Fruit fly (Drosophila melanogaster) whole organism, embryonic: ENCODE results near the gene CG8891.
A peak's percentile ranks its signal among the peaks of the same experiment; 100 is the strongest.

ENCODE experiments used
- Abd-B ChIP-seq: fragments of 200-800 bp; sonication (Bioruptor generic); optimal IDR thresholded peaks from 2 replicates; lab custom pipeline; 2018; ENCODE audit warnings: missing biosample characterization, mild to moderate bottlenecking, missing genetic modification characterization, moderate library complexity
- Atf3 ChIP-seq: fragments of 200-800 bp; sonication (Bioruptor generic); optimal IDR thresholded peaks from 3 replicates; lab custom pipeline; 2016; ENCODE audit warnings: missing biosample characterization, missing genetic modification characterization
- CG1024 ChIP-seq: fragments of 200-800 bp; sonication (Bioruptor generic); IDR thresholded peaks from 2 replicates; pipeline ENCODE4 v1.3.6; 2022; ENCODE audit warnings: missing biosample characterization, missing genetic modification characterization
- CG10654 ChIP-seq: fragments of 200-800 bp; sonication (Bioruptor generic); optimal IDR thresholded peaks from 2 replicates; lab custom pipeline; 2016; ENCODE audit warnings: missing biosample characterization, missing genetic modification characterization
- CG11695 ChIP-seq: fragments of 200-800 bp; sonication (Bioruptor generic); IDR thresholded peaks from 3 replicates; pipeline ENCODE4 v1.3.6; 2022; ENCODE audit warnings: missing biosample characterization, missing genetic modification characterization
- CG11723 ChIP-seq: fragments of 200-800 bp; sonication (Bioruptor generic); optimal IDR thresholded peaks from 2 replicates; lab custom pipeline; 2017; ENCODE audit warnings: missing biosample characterization, mild to moderate bottlenecking, missing genetic modification characterization
- CG13287 ChIP-seq: fragments of 200-800 bp; sonication (Bioruptor generic); IDR thresholded peaks from 2 replicates; pipeline ENCODE4 v1.3.6; 2022; ENCODE audit warnings: missing biosample characterization, missing genetic modification characterization; ENCODE audit not compliant: partially characterized antibody
- CG15479 ChIP-seq: fragments of 200-800 bp; sonication (Bioruptor generic); optimal IDR thresholded peaks from 3 replicates; lab custom pipeline; 2019; ENCODE audit warnings: missing biosample characterization, mild to moderate bottlenecking, missing genetic modification characterization, moderate library complexity
- CG17829 ChIP-seq: fragments of 200-800 bp; optimal IDR thresholded peaks from 2 replicates; lab custom pipeline; 2019; ENCODE audit warnings: missing biosample characterization, mild to moderate bottlenecking, missing genetic modification characterization, moderate library complexity
- CG17912 ChIP-seq: fragments of 200-800 bp; sonication (Bioruptor generic); optimal IDR thresholded peaks from 2 replicates; lab custom pipeline; 2018; ENCODE audit warnings: missing biosample characterization, mild to moderate bottlenecking, missing genetic modification characterization
- CG30431 ChIP-seq: fragments of 200-800 bp; sonication (Bioruptor generic); optimal IDR thresholded peaks from 2 replicates; lab custom pipeline; 2017; ENCODE audit warnings: missing biosample characterization, missing genetic modification characterization
- CG4328 ChIP-seq: fragments of 200-800 bp; sonication (Bioruptor generic); optimal IDR thresholded peaks from 3 replicates; lab custom pipeline; 2017; ENCODE audit warnings: missing biosample characterization, missing genetic modification reagents, missing genetic modification characterization
- CG4360 ChIP-seq: fragments of 200-800 bp; sonication (Bioruptor generic); IDR thresholded peaks from 2 replicates; pipeline ENCODE4 v1.3.6; 2022; ENCODE audit warnings: missing biosample characterization, missing genetic modification characterization
- CG4854 ChIP-seq: fragments of 200-800 bp; sonication (Bioruptor generic); optimal IDR thresholded peaks from 2 replicates; lab custom pipeline; 2016; ENCODE audit warnings: missing biosample characterization, missing genetic modification characterization, inconsistent platforms
- CG5245 ChIP-seq: fragments of 200-800 bp; sonication (Bioruptor generic); optimal IDR thresholded peaks from 3 replicates; lab custom pipeline; 2016; ENCODE audit warnings: missing biosample characterization, missing genetic modification characterization
- CG6791 ChIP-seq: fragments of 200-800 bp; sonication (Bioruptor generic); IDR thresholded peaks from 3 replicates; pipeline ENCODE4 v1.3.6; 2022; ENCODE audit warnings: missing biosample characterization, missing genetic modification characterization; ENCODE audit not compliant: partially characterized antibody
- CG7839 ChIP-seq: fragments of 200-800 bp; sonication (Bioruptor generic); optimal IDR thresholded peaks from 3 replicates; lab custom pipeline; 2018; ENCODE audit warnings: missing biosample characterization, mild to moderate bottlenecking, missing genetic modification characterization, moderate library complexity
- CG9932 ChIP-seq: fragments of 200-800 bp; sonication (Bioruptor generic); IDR thresholded peaks from 2 replicates; pipeline ENCODE4 v1.3.6; 2022; ENCODE audit warnings: missing biosample characterization, missing genetic modification characterization
- CTCF ChIP-seq: fragments of 200-800 bp; sonication (Bioruptor generic); optimal IDR thresholded peaks from 2 replicates; lab custom pipeline; 2017; ENCODE audit warnings: missing biosample characterization, mild to moderate bottlenecking, missing genetic modification characterization, moderate library complexity
- Doc2 ChIP-seq: fragments of 200-800 bp; sonication (Bioruptor generic); IDR thresholded peaks from 2 replicates; pipeline ENCODE4 v1.3.6; 2022; ENCODE audit warnings: missing biosample characterization, missing genetic modification characterization
- Ets65A ChIP-seq: fragments of 200-800 bp; sonication (Bioruptor generic); peaks from one replicate; lab custom pipeline; 2016; ENCODE audit warnings: missing biosample characterization, missing genetic modification characterization
- H15 ChIP-seq: fragments of 200-800 bp; sonication (Bioruptor generic); IDR thresholded peaks from 3 replicates; pipeline ENCODE4 v1.3.6; 2022; ENCODE audit warnings: missing biosample characterization, missing genetic modification characterization
- HLH3B ChIP-seq: fragments of 200-800 bp; sonication (Bioruptor generic); IDR thresholded peaks from 2 replicates; pipeline ENCODE4 v1.3.6; 2022; ENCODE audit warnings: missing biosample characterization, missing genetic modification characterization
- Jarid2 ChIP-seq: fragments of 200-800 bp; sonication (Bioruptor generic); optimal IDR thresholded peaks from 3 replicates; lab custom pipeline; 2017; ENCODE audit warnings: mild to moderate bottlenecking, missing biosample characterization, missing genetic modification reagents, missing genetic modification characterization
- Mrtf ChIP-seq: fragments of 200-800 bp; sonication (Bioruptor generic); IDR thresholded peaks from 3 replicates; pipeline ENCODE4 v1.3.6; 2022; ENCODE audit warnings: missing biosample characterization, missing genetic modification characterization
- Myb ChIP-seq: fragments of 200-800 bp; sonication (Bioruptor generic); optimal IDR thresholded peaks from 2 replicates; lab custom pipeline; 2016; ENCODE audit warnings: missing biosample characterization, missing genetic modification characterization
- Sry-β ChIP-seq: fragments of 200-800 bp; sonication (Bioruptor generic); optimal IDR thresholded peaks from 2 replicates; lab custom pipeline; 2018; ENCODE audit warnings: missing biosample characterization, mild to moderate bottlenecking, missing genetic modification characterization, moderate library complexity
- ab ChIP-seq: fragments of 200-800 bp; sonication (Bioruptor generic); optimal IDR thresholded peaks from 2 replicates; lab custom pipeline; 2016; ENCODE audit warnings: missing biosample characterization, missing genetic modification characterization
- abd-A ChIP-seq: fragments of 200-800 bp; sonication (Bioruptor generic); optimal IDR thresholded peaks from 3 replicates; lab custom pipeline; 2019; ENCODE audit warnings: missing biosample characterization, mild to moderate bottlenecking, missing genetic modification characterization, moderate library complexity
- al ChIP-seq: fragments of 200-800 bp; sonication (Bioruptor generic); IDR thresholded peaks from 2 replicates; pipeline ENCODE4 v1.3.6; 2022; ENCODE audit warnings: missing biosample characterization, missing genetic modification characterization
- cas ChIP-seq: fragments of 200-800 bp; sonication (Bioruptor generic); IDR thresholded peaks from 2 replicates; pipeline ENCODE4 v1.3.6; 2022; ENCODE audit warnings: missing biosample characterization, missing genetic modification characterization
- chn ChIP-seq: fragments of 200-800 bp; sonication (Bioruptor generic); optimal IDR thresholded peaks from 2 replicates; lab custom pipeline; 2016; ENCODE audit warnings: missing biosample characterization, missing genetic modification characterization
- da ChIP-seq: fragments of 200-800 bp; sonication (Bioruptor generic); optimal IDR thresholded peaks from 2 replicates; lab custom pipeline; 2016; ENCODE audit warnings: missing biosample characterization, missing genetic modification characterization
- disco-r ChIP-seq: fragments of 200-800 bp; sonication (Bioruptor generic); optimal IDR thresholded peaks from 2 replicates; lab custom pipeline; 2016; ENCODE audit warnings: missing biosample characterization, missing genetic modification characterization
- emc ChIP-seq: fragments of 200-800 bp; sonication (Bioruptor generic); optimal IDR thresholded peaks from 2 replicates; lab custom pipeline; 2016; ENCODE audit warnings: missing biosample characterization, missing genetic modification characterization
- esg ChIP-seq: fragments of 200-800 bp; sonication (Bioruptor generic); conservative IDR thresholded peaks from 2 replicates; pipeline ENCODE4 v1.3.6; 2022; ENCODE audit warnings: missing biosample characterization, missing genetic modification characterization
- fd96Cb ChIP-seq: fragments of 200-800 bp; sonication (Bioruptor generic); optimal IDR thresholded peaks from 2 replicates; lab custom pipeline; 2018; ENCODE audit warnings: missing biosample characterization, mild to moderate bottlenecking, missing genetic modification characterization, moderate library complexity
- gsb ChIP-seq: fragments of 200-800 bp; sonication (Bioruptor generic); IDR thresholded peaks from 2 replicates; pipeline ENCODE4 v1.3.6; 2022; ENCODE audit warnings: missing biosample characterization, missing genetic modification characterization
- lab ChIP-seq: fragments of 200-800 bp; sonication (Bioruptor generic); optimal IDR thresholded peaks from 3 replicates; lab custom pipeline; 2017; ENCODE audit warnings: missing biosample characterization, missing genetic modification characterization, mild to moderate bottlenecking, moderate library complexity, missing genetic modification reagents
- lilli ChIP-seq: fragments of 200-800 bp; sonication (Bioruptor generic); optimal IDR thresholded peaks from 3 replicates; lab custom pipeline; 2016; ENCODE audit warnings: missing biosample characterization, missing genetic modification characterization
- pzg ChIP-seq: fragments of 200-800 bp; sonication (Bioruptor generic); optimal IDR thresholded peaks from 3 replicates; lab custom pipeline; 2018; ENCODE audit warnings: missing biosample characterization, mild to moderate bottlenecking, missing genetic modification characterization, moderate library complexity
- rib ChIP-seq: fragments of 200-800 bp; sonication (Bioruptor generic); IDR thresholded peaks from 2 replicates; pipeline ENCODE4 v1.3.6; 2022; ENCODE audit warnings: missing biosample characterization, missing genetic modification characterization
- salm ChIP-seq: fragments of 200-800 bp; sonication (Bioruptor generic); optimal IDR thresholded peaks from 2 replicates; lab custom pipeline; 2018; ENCODE audit warnings: missing biosample characterization, mild to moderate bottlenecking, missing genetic modification characterization
- seq ChIP-seq: fragments of 200-800 bp; sonication (Bioruptor generic); IDR thresholded peaks from 2 replicates; pipeline ENCODE4 v1.3.6; 2022; ENCODE audit warnings: missing biosample characterization, missing genetic modification characterization
- slou ChIP-seq: fragments of 200-800 bp; sonication (Bioruptor generic); optimal IDR thresholded peaks from 3 replicates; lab custom pipeline; 2016; ENCODE audit warnings: missing biosample characterization, missing genetic modification characterization
- so ChIP-seq: fragments of 200-800 bp; sonication (Bioruptor generic); IDR thresholded peaks from 3 replicates; pipeline ENCODE4 v1.3.6; 2022; ENCODE audit warnings: missing biosample characterization, missing genetic modification characterization
- stwl ChIP-seq: fragments of 200-800 bp; sonication (Bioruptor generic); optimal IDR thresholded peaks from 3 replicates; lab custom pipeline; 2018; ENCODE audit warnings: missing biosample characterization, mild to moderate bottlenecking, missing genetic modification characterization, moderate library complexity
- tin ChIP-seq: fragments of 200-800 bp; sonication (Bioruptor generic); optimal IDR thresholded peaks from 3 replicates; lab custom pipeline; 2016; ENCODE audit warnings: missing biosample characterization, missing genetic modification characterization
- vvl ChIP-seq: fragments of 200-800 bp; sonication (Bioruptor generic); IDR thresholded peaks from 2 replicates; pipeline ENCODE4 v1.3.6; 2022; ENCODE audit warnings: missing biosample characterization, missing genetic modification characterization
- yki ChIP-seq: fragments of >200 bp; optimal IDR thresholded peaks from 3 replicates; lab custom pipeline; 2018
- zf30C ChIP-seq: fragments of 200-800 bp; sonication (Bioruptor generic); optimal IDR thresholded peaks from 3 replicates; lab custom pipeline; 2018; ENCODE audit warnings: missing biosample characterization, mild to moderate bottlenecking, missing genetic modification characterization

Gene CG8891

dm6 chr2L:4981278-4981966, 2.2 kb upstream of the CG8891 start, which contains the start of the genes CG8892 and CG34126 (continued):
- peak; percentile 84 for TF ChIP-seq Myb (GFP tag; lab: Kevin White, UChicago)
- TF ChIP-seq H15 (GFP tag; lab: Robert Waterston, UW): peak; percentile 96
- TF ChIP-seq CG5245 (GFP tag; lab: Kevin White, UChicago): peak; percentile 96
- TF ChIP-seq fd96Cb (tag; lab: Kevin White, UChicago): peak; percentile 97
- TF ChIP-seq CG9932 (GFP tag; lab: Robert Waterston, UW): peak; percentile 99
- peak; percentile 96 for TF ChIP-seq Mrtf (GFP tag; lab: Robert Waterston, UW)
- TF ChIP-seq Ets65A (GFP tag; lab: Kevin White, UChicago): peak; percentile 100
- TF ChIP-seq gsb: peak; percentile 91
- peak; percentile 98 for TF ChIP-seq CG10654 (GFP tag; lab: Kevin White, UChicago)
- TF ChIP-seq CG6791 (GFP tag; lab: Robert Waterston, UW): 0 out of 3 replicates have a peak, but pooled peaks have one; percentile 19
- peak; percentile 95 for TF ChIP-seq so (GFP tag; lab: Robert Waterston, UW)
- TF ChIP-seq CG11723 (GFP tag; lab: Kevin White, UChicago): peak; percentile 96
- TF ChIP-seq esg (GFP tag; lab: Robert Waterston, UW): peak; percentile 97
- peak; percentile 96 for TF ChIP-seq ab (GFP tag; lab: Kevin White, UChicago)
- peak; percentile 96 for TF ChIP-seq vvl (GFP tag; lab: Robert Waterston, UW)
- TF ChIP-seq abd-A (tag; lab: Kevin White, UChicago): peak; percentile 89
- TF ChIP-seq lab (GFP tag; lab: Kevin White, UChicago): peak; percentile 98
- TF ChIP-seq Abd-B: peak; percentile 99
- peak; percentile 87 for TF ChIP-seq salm (tag; lab: Kevin White, UChicago)
- TF ChIP-seq Doc2 (GFP tag; lab: Robert Waterston, UW): peak; percentile 93
- TF ChIP-seq rib (GFP tag; lab: Robert Waterston, UW): peak; percentile 93
- peak; percentile 99 for TF ChIP-seq tin
- peak; percentile 81 for TF ChIP-seq Sry-β (GFP tag; lab: Kevin White, UChicago)
- peak; percentile 98 for TF ChIP-seq chn
- TF ChIP-seq CG17912: peak; percentile 82
- peak; percentile 94 for TF ChIP-seq HLH3B (GFP tag; lab: Robert Waterston, UW)
- TF ChIP-seq CG7839 (tag; lab: Kevin White, UChicago): peak; percentile 97
- TF ChIP-seq CG11695 (GFP tag; lab: Robert Waterston, UW): peak; percentile 94

dm6 chr2L:4976988-4977551, 2.1 kb downstream of the CG8891 start, which contains the start of the genes Gmd and CG3792:
TSS of gene Gmd (minus strand) at chr2L:4977023.
TSS of gene CG3792 (plus strand) at chr2L:4977312.
- TF ChIP-seq Jarid2 (GFP tag; lab: Kevin White, UChicago) (no peak), CG15479 (peak; percentile 74), stwl (tag; lab: Kevin White, UChicago) (peak; percentile 96), CG30431 (peak; percentile 90), cas (peak; percentile 92), CG1024 (peak; percentile 86), pzg (GFP tag; lab: Kevin White, UChicago) (peak; percentile 57), lilli (GFP tag; lab: Kevin White, UChicago) (peak; percentile 98), seq (GFP tag; lab: Robert Waterston, UW) (peak; percentile 95), CG4328 (GFP tag; lab: Kevin White, UChicago) (peak; percentile 95), slou (GFP tag; lab: Kevin White, UChicago) (peak; percentile 92), emc (GFP tag; lab: Kevin White, UChicago) (peak; percentile 81), al (peak; percentile 96), CG13287 (GFP tag; lab: Robert Waterston, UW) (peak; percentile 92), da (peak; percentile 69), CG4360 (GFP tag; lab: Robert Waterston, UW) (peak; percentile 70), CG17829 (tag; lab: Kevin White, UChicago) (peak; percentile 95), CG4854 (GFP tag; lab: Kevin White, UChicago) (peak; percentile 95), Atf3 (GFP tag; lab: Kevin White, UChicago) (peak; percentile 89), yki (lab: Kevin White, UChicago) (no peak), CTCF (GFP tag; lab: Kevin White, UChicago) (peak; percentile 51), Mrtf (GFP tag; lab: Robert Waterston, UW) (peak; percentile 92), zf30C (peak; percentile 2), disco-r (GFP tag; lab: Kevin White, UChicago) (peak; percentile 85)
